Fruit fly (Drosophila melanogaster) ovary, adult (tissue): ENCODE measurements around the gene CG10298.
A peak's percentile ranks its signal among the peaks of the same experiment; 100 is the strongest.

Experiments used
- CG17801 ChIP-seq: fragments of 200-800 bp; optimal IDR thresholded peaks from 2 replicates; lab custom pipeline; 2019; ENCODE audit warnings: missing biosample characterization, mild to moderate bottlenecking, missing genetic modification characterization, moderate library complexity; ENCODE audit not compliant: partially characterized antibody

The CG10298 gene

DNA sequence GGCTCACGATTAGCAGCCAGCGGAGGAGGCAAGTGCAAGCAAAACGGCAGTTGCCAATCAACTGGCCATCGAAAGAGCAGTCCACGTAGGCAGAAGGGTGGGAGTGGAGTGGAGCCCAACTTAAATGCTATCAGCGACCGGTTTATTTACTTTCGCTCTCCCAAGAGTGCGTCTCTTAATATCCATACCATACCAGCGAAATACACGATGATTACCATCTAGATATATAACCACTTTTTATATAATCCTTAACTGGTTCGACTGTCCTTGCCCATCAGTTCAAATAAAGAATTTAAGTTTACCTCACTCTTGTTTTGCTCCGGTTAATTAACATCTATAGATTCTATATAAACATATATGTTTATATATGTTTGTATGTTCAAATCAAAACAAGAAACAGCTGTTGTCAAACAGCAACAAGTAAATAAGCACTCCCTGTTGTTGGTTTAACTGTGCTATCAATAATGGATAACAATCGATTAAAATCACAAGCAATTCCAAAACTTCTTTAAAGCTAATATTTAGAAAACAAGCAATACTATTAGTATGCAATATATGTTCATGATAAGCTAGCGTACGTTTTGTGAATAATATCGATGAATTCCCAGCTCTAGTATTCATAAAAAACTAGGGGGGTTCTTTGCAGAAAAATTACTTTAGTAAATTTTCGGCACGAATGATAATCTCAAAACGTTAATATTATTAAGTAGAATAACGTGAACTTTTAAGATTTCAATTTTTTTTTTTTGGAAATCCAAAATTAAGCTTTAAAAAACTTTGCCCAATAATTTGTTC lies 30.9 kb downstream of the CG10298 start:
- TF ChIP-seq CG17801 (GFP tag; lab: Kevin White, UChicago): no peak

DNA sequence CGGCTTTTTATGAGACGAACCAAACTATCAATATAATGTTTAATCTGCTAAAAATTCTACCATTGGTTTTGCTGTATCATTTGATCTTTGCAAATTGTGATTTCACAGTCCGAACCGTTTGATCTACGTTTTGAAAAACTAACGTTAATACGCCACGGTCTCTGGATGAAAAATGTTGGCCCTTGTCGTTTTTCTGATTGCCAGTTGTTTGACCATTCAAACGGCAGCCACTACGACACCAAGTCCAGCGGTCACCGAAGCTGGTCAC lies 31.4 kb downstream of the CG10298 start, which contains the start of gene CG42564:
Gene CG42564 (plus strand): TSS at position 169 of the 268 bp plus-strand sequence.
- no peak for TF ChIP-seq CG17801 (GFP tag; lab: Kevin White, UChicago)

DNA sequence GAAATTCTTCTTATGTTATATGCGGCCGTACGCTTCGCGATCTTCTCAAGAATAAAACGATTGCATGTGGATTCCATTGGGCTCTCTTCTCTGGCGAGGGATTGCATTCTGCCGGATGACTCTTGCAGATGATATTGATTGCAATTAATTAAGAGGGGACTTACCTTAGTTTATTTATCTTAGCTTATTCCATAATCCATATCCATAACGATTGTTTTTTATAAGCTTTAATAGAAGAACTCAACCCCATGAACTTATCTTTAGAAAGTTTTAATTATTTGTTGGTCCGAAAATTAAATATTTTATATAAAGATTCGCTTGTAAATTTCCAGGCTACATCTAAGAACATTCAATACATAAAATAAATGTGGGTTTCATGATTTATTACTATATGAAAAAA lies 33.1 kb downstream of the CG10298 start, which contains the start of gene CRAT:
Gene CRAT (minus strand): TSS at position 101 of the 400 bp plus-strand sequence.
- no peak for TF ChIP-seq CG17801 (GFP tag; lab: Kevin White, UChicago)

DNA sequence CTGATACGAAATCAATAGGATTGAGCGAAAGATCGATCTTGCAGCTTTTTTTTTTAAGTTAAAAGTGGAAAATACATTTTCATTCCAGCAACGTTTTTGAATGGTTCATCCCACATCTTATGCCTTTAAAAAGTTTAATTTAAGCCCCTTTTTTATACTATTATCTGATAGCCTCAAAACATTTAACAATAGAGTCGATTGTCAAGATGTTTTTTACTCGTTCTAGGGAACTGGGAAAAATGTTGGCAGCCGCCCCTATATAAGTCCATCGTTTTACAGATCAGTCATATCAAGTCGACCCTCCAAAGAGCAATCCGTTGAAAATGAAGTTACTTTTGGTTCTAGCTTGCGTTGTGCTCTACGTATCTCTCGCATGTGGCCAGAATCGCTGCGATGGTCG lies 34.7 kb downstream of the CG10298 start, which contains the start of gene CG42537:
Gene CG42537 (plus strand): TSS at position 301 of the 400 bp plus-strand sequence.
- TF ChIP-seq CG17801 (GFP tag; lab: Kevin White, UChicago): no peak

DNA sequence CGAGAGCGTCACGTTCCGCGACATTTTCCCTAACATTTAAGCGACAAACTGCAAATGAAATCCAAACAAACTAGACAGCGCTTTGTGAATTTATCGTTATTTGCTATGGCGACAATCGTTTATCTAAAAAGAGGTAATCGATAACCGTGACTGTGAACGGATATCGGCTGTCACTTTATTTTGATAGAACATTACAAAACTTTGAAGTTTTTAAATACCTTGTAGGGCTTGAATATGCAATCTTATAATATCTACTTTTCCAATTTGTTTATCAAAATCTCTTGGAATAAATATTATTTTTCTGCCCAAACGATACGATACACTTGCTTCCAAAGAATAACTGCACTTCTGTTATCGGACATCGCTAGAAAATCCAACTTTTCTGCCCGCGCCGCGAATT lies 37.3 kb downstream of the CG10298 start, which contains the start of the genes CG1024 and TfIIFalpha:
Gene CG1024 (minus strand): TSS at position 200 of the 400 bp plus-strand sequence.
Gene TfIIFalpha (plus strand): TSS at position 339 of the 400 bp plus-strand sequence.
- TF ChIP-seq CG17801 (GFP tag; lab: Kevin White, UChicago): peak; percentile 24

DNA sequence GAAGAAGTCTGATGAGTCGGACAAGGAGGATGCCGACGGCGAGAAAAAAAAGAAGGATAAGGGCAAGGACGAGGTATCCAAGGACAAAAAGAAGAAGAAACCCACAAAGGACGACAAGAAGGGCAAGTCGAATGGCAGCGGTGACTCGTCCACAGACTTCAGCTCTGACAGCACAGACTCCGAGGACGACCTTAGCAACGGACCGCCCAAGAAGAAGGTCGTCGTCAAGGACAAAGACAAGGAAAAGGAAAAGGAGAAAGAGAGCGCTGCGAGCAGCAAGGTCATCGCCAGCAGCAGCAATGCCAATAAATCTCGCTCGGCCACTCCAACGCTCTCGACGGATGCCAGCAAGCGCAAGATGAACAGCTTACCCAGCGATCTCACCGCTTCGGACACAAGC lies 39.0 kb downstream of the CG10298 start:
- TF ChIP-seq CG17801 (GFP tag; lab: Kevin White, UChicago): no peak

DNA sequence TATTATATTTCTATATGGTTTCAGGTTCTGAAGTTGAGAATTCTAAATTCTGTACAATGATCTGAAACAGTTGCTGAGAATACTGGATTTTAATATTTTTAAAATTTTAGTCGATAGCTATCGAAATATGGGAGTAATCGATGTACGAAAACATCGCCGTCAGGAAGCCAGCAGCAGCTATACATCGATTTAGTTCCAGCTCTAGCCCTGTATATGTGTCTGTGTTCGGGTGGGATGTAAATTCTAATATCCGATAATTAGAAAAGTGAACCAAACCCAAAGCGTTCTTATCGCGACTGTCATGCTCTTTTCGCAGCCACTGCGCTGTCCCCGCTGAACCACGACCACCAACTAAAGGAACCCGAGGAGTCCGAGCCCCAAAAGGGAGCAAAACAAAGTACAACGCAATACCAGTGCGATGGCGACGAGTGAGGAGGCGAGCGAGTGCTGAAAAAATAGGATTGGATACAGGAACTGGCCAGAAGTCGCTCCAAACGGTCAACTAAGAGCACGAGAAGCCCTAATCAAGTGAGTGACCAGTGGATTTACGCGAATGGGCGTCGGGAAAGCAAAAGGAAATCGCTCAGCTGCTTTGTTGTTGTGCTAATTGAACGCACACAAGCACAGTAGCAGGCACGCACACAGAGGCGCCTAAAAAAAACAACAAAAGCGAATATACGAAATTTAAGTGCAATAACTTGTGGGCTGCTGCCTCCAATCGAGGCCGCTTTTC lies 40.1 kb downstream of the CG10298 start, which contains the start of gene gzl:
Gene gzl (plus strand): TSS at position 182 of the 733 bp plus-strand sequence.
- peak; percentile 25 for TF ChIP-seq CG17801 (GFP tag; lab: Kevin White, UChicago)

DNA sequence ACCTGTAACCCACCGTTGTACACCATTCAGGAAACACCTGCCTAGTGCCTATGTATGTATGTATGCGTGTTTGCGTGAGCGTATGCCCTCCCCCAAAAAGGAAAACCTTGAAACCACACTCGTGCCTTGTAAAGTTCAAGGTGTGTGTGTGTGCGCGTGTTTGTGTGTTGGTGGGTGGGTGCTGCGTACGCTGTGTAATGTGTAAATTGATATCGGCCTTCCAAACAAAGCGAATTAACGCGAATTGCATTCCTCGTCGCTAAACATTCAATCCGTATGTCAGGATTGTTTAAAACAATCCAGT lies 40.6 kb downstream of the CG10298 start:
- TF ChIP-seq CG17801 (GFP tag; lab: Kevin White, UChicago): no peak

DNA sequence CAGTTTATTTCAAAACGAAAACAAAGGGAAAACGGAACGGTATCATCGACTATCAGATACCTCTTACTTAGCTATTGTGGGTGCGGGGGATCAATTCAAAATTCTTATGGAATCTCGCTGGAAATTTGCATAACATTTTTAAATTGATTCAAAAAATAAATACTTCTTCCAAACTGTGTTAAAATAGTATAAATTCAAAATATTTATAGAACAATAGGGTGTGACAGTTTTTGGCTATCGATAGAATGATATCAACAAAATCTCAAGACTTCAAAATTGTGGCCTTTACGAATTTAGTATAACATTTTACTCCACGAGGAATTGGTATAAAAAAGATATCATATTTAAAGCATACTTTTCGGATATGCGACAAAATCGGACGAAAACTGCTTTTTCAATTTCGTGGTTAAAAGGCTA lies 45.6 kb downstream of the CG10298 start:
- no peak for TF ChIP-seq CG17801 (GFP tag; lab: Kevin White, UChicago)
